Fruit fly (Drosophila melanogaster) whole organism, embryonic: ENCODE data around the gene CG11726.

Experiments used
- Atf-2 ChIP-seq: fragments of 200-800 bp; sonication (Bioruptor generic); optimal IDR thresholded peaks from 2 replicates; lab custom pipeline; 2016; ENCODE audit warnings: missing biosample characterization, missing genetic modification characterization
- CG11456 ChIP-seq: fragments of 200-800 bp; sonication (Bioruptor generic); IDR thresholded peaks from 3 replicates; pipeline ENCODE4 v1.3.6; 2022; ENCODE audit warnings: missing biosample characterization, missing genetic modification characterization
- CG12071 ChIP-seq: fragments of 200-800 bp; sonication (Bioruptor generic); optimal IDR thresholded peaks from 3 replicates; lab custom pipeline; 2018; ENCODE audit warnings: missing biosample characterization, mild to moderate bottlenecking, missing genetic modification characterization
- CG12219 ChIP-seq: fragments of 200-800 bp; sonication (Bioruptor generic); optimal IDR thresholded peaks from 3 replicates; lab custom pipeline; 2018; ENCODE audit warnings: missing biosample characterization, mild to moderate bottlenecking, missing genetic modification characterization
- CG12942 ChIP-seq: fragments of 200-800 bp; sonication (Bioruptor generic); optimal IDR thresholded peaks from 3 replicates; lab custom pipeline; 2016; ENCODE audit warnings: missing biosample characterization, missing genetic modification characterization
- CG13296 ChIP-seq: fragments of 200-800 bp; sonication (Bioruptor generic); optimal IDR thresholded peaks from 3 replicates; lab custom pipeline; 2018; ENCODE audit warnings: missing biosample characterization, mild to moderate bottlenecking, missing genetic modification characterization
- CG14014 ChIP-seq: fragments of 200-800 bp; sonication (Bioruptor generic); IDR thresholded peaks from 2 replicates; pipeline ENCODE4 v1.3.6; 2022; ENCODE audit warnings: missing biosample characterization, missing genetic modification characterization
- CG14667 ChIP-seq: fragments of 200-800 bp; sonication (Bioruptor generic); IDR thresholded peaks from 2 replicates; pipeline ENCODE4 v1.3.6; 2022; ENCODE audit warnings: missing biosample characterization, missing genetic modification characterization
- CG17361 ChIP-seq: fragments of 200-800 bp; sonication (Bioruptor generic); IDR thresholded peaks from 3 replicates; pipeline ENCODE4 v1.3.6; 2022; ENCODE audit warnings: missing biosample characterization, missing genetic modification characterization
- CG17802 ChIP-seq: fragments of 200-800 bp; sonication (Bioruptor generic); optimal IDR thresholded peaks from 2 replicates; lab custom pipeline; 2018; ENCODE audit warnings: missing biosample characterization, mild to moderate bottlenecking, missing genetic modification characterization, moderate library complexity
- CG2202 ChIP-seq: fragments of 200-800 bp; sonication (Bioruptor generic); optimal IDR thresholded peaks from 2 replicates; lab custom pipeline; 2018; ENCODE audit warnings: missing biosample characterization, mild to moderate bottlenecking, missing genetic modification characterization
- CG2712 ChIP-seq: fragments of 200-800 bp; optimal IDR thresholded peaks from 3 replicates; lab custom pipeline; 2019; ENCODE audit warnings: missing biosample characterization, mild to moderate bottlenecking, missing genetic modification characterization, moderate library complexity
- CG30020 ChIP-seq: fragments of 200-800 bp; optimal IDR thresholded peaks from 2 replicates; lab custom pipeline; 2019; ENCODE audit warnings: missing biosample characterization, mild to moderate bottlenecking, missing genetic modification characterization, moderate library complexity
- CG31224 ChIP-seq: fragments of 200-800 bp; sonication (Bioruptor generic); IDR thresholded peaks from 2 replicates; pipeline ENCODE4 v1.3.6; 2022; ENCODE audit warnings: missing biosample characterization, missing genetic modification characterization
- CG31365 ChIP-seq: fragments of 200-800 bp; sonication (Bioruptor generic); optimal IDR thresholded peaks from 2 replicates; lab custom pipeline; 2018; ENCODE audit warnings: missing biosample characterization, mild to moderate bottlenecking, missing genetic modification characterization
- CG3163 ChIP-seq: fragments of 200-800 bp; sonication (Bioruptor generic); optimal IDR thresholded peaks from 3 replicates; lab custom pipeline; 2016; ENCODE audit warnings: missing biosample characterization, missing genetic modification characterization
- CG4854 ChIP-seq: fragments of 200-800 bp; sonication (Bioruptor generic); optimal IDR thresholded peaks from 2 replicates; lab custom pipeline; 2016; ENCODE audit warnings: missing biosample characterization, missing genetic modification characterization, inconsistent platforms
- Dad ChIP-seq: fragments of 200-800 bp; sonication (Bioruptor generic); optimal IDR thresholded peaks from 3 replicates; lab custom pipeline; 2016; ENCODE audit warnings: missing biosample characterization, missing genetic modification characterization
- Dll ChIP-seq: fragments of 200-800 bp; sonication (Bioruptor generic); IDR thresholded peaks from 4 replicates; pipeline ENCODE4 v1.3.6; 2022; ENCODE audit warnings: missing biosample characterization, missing genetic modification characterization; ENCODE audit not compliant: partially characterized antibody
- Fer3 ChIP-seq: fragments of 200-800 bp; sonication (Bioruptor generic); optimal IDR thresholded peaks from 2 replicates; lab custom pipeline; 2018; ENCODE audit warnings: missing biosample characterization, mild to moderate bottlenecking, missing genetic modification characterization, moderate library complexity
- Gug ChIP-seq: fragments of 200-800 bp; sonication (Bioruptor generic); IDR thresholded peaks from 4 replicates; pipeline ENCODE4 v1.3.6; 2022; ENCODE audit warnings: missing biosample characterization, missing genetic modification characterization
- HLH3B ChIP-seq: fragments of 200-800 bp; sonication (Bioruptor generic); IDR thresholded peaks from 2 replicates; pipeline ENCODE4 v1.3.6; 2022; ENCODE audit warnings: missing biosample characterization, missing genetic modification characterization
- HmgD ChIP-seq: fragments of 200-800 bp; sonication (Bioruptor generic); optimal IDR thresholded peaks from 3 replicates; lab custom pipeline; 2016; ENCODE audit warnings: missing biosample characterization, missing genetic modification characterization
- Jarid2 ChIP-seq: fragments of 200-800 bp; sonication (Bioruptor generic); optimal IDR thresholded peaks from 3 replicates; lab custom pipeline; 2017; ENCODE audit warnings: mild to moderate bottlenecking, missing biosample characterization, missing genetic modification reagents, missing genetic modification characterization
- Mad ChIP-seq: fragments of 200-800 bp; sonication (Bioruptor generic); optimal IDR thresholded peaks from 2 replicates; lab custom pipeline; 2016; ENCODE audit warnings: missing biosample characterization, missing genetic modification characterization
- Neu2 ChIP-seq: fragments of 200-800 bp; sonication (Bioruptor generic); optimal IDR thresholded peaks from 3 replicates; lab custom pipeline; 2016; ENCODE audit warnings: missing biosample characterization, missing genetic modification characterization, borderline replicate concordance
- Nf-YB ChIP-seq: fragments of 200-800 bp; sonication (Bioruptor generic); optimal IDR thresholded peaks from 3 replicates; lab custom pipeline; 2019; ENCODE audit warnings: missing biosample characterization, mild to moderate bottlenecking, missing genetic modification characterization, moderate library complexity
- Rx ChIP-seq: fragments of 200-800 bp; sonication (Bioruptor generic); IDR thresholded peaks from 2 replicates; pipeline ENCODE4 v1.3.6; 2022; ENCODE audit warnings: missing biosample characterization, missing genetic modification characterization
- Sox100B ChIP-seq: fragments of 200-800 bp; sonication (Bioruptor generic); optimal IDR thresholded peaks from 3 replicates; lab custom pipeline; 2018; ENCODE audit warnings: missing biosample characterization, mild to moderate bottlenecking, missing genetic modification characterization
- Sry-δ ChIP-seq: fragments of 200-800 bp; sonication (Bioruptor generic); optimal IDR thresholded peaks from 2 replicates; lab custom pipeline; 2016; ENCODE audit warnings: missing biosample characterization, missing genetic modification characterization
- br ChIP-seq: fragments of >200 bp; optimal IDR thresholded peaks from 2 replicates; lab custom pipeline; 2017
- cato ChIP-seq: fragments of 200-800 bp; sonication (Bioruptor generic); optimal IDR thresholded peaks from 2 replicates; lab custom pipeline; 2016; ENCODE audit warnings: missing biosample characterization, missing genetic modification characterization, borderline replicate concordance
- chinmo ChIP-seq: fragments of 200-800 bp; sonication (Bioruptor generic); IDR thresholded peaks from 4 replicates; pipeline ENCODE4 v1.3.6; 2022; ENCODE audit warnings: missing biosample characterization, missing genetic modification characterization; ENCODE audit not compliant: partially characterized antibody
- ewg ChIP-seq: fragments of 200-800 bp; sonication (Bioruptor generic); optimal IDR thresholded peaks from 3 replicates; lab custom pipeline; 2017; ENCODE audit warnings: mild to moderate bottlenecking, missing biosample characterization, missing genetic modification reagents, missing genetic modification characterization
- gsb-n ChIP-seq: fragments of 200-800 bp; sonication (Bioruptor generic); optimal IDR thresholded peaks from 3 replicates; lab custom pipeline; 2018; ENCODE audit warnings: missing biosample characterization, mild to moderate bottlenecking, missing genetic modification characterization
- hbn ChIP-seq: fragments of 200-800 bp; sonication (Bioruptor generic); IDR thresholded peaks from 2 replicates; pipeline ENCODE4 v1.3.6; 2022; ENCODE audit warnings: missing biosample characterization, missing genetic modification characterization; ENCODE audit not compliant: partially characterized antibody
- hkb ChIP-seq, 2 experiments: fragments of 200-800 bp in 1 of 2; fragments of >200 bp in 1 of 2; sonication (Bioruptor generic) in 1 of 2; IDR thresholded peaks in 1 of 2; optimal IDR thresholded peaks in 1 of 2; 2 replicates each; pipeline versions ENCODE4 v1.3.6 to Lab custom; 2017 to 2022; ENCODE audit warnings: missing biosample characterization in 1 of 2, missing genetic modification characterization in 1 of 2
- ind ChIP-seq: fragments of 200-800 bp; sonication (Bioruptor generic); optimal IDR thresholded peaks from 3 replicates; lab custom pipeline; 2016; ENCODE audit warnings: missing biosample characterization, missing genetic modification characterization
- jumu ChIP-seq: fragments of 200-800 bp; sonication (Bioruptor generic); optimal IDR thresholded peaks from 3 replicates; lab custom pipeline; 2016; ENCODE audit warnings: missing biosample characterization, missing genetic modification characterization
- kni ChIP-seq: fragments of 200-800 bp; sonication (Bioruptor generic); optimal IDR thresholded peaks from 3 replicates; lab custom pipeline; 2017; ENCODE audit warnings: mild to moderate bottlenecking, missing biosample characterization, missing genetic modification reagents, missing genetic modification characterization
- knrl ChIP-seq: fragments of 200-800 bp; sonication (Bioruptor generic); IDR thresholded peaks from 3 replicates; pipeline ENCODE4 v1.3.6; 2022; ENCODE audit warnings: missing biosample characterization, missing genetic modification characterization; ENCODE audit not compliant: partially characterized antibody
- lola ChIP-seq, 3 experiments: fragments of >200 bp in 2 of 3; fragments of 200-800 bp in 1 of 3; sonication (Bioruptor generic) in 1 of 3; optimal IDR thresholded peaks; 2 replicates each; lab custom pipeline; 2017 to 2019; ENCODE audit warnings: missing biosample characterization in 3 of 3, missing genetic modification characterization in 3 of 3, mild to moderate bottlenecking in 1 of 3, moderate library complexity in 1 of 3
- maf-S ChIP-seq: fragments of 200-800 bp; sonication (Bioruptor generic); optimal IDR thresholded peaks from 2 replicates; lab custom pipeline; 2016; ENCODE audit warnings: missing biosample characterization, missing genetic modification characterization
- peb ChIP-seq: fragments of 200-800 bp; sonication (Bioruptor generic); IDR thresholded peaks from 2 replicates; pipeline ENCODE4 v1.3.6; 2022; ENCODE audit warnings: missing biosample characterization, missing genetic modification characterization
- schlank ChIP-seq: fragments of 200-800 bp; sonication (Bioruptor generic); optimal IDR thresholded peaks from 2 replicates; lab custom pipeline; 2018; ENCODE audit warnings: missing biosample characterization, mild to moderate bottlenecking, missing genetic modification characterization
- trem ChIP-seq: fragments of 200-800 bp; optimal IDR thresholded peaks from 3 replicates; lab custom pipeline; 2019; ENCODE audit warnings: missing biosample characterization, mild to moderate bottlenecking, missing genetic modification characterization, moderate library complexity
- usp ChIP-seq: fragments of >200 bp; optimal IDR thresholded peaks from 2 replicates; lab custom pipeline; 2017; ENCODE audit warnings: missing biosample characterization, missing genetic modification characterization
- zf30C ChIP-seq: fragments of 200-800 bp; sonication (Bioruptor generic); optimal IDR thresholded peaks from 3 replicates; lab custom pipeline; 2018; ENCODE audit warnings: missing biosample characterization, mild to moderate bottlenecking, missing genetic modification characterization

Gene CG11726

DNA sequence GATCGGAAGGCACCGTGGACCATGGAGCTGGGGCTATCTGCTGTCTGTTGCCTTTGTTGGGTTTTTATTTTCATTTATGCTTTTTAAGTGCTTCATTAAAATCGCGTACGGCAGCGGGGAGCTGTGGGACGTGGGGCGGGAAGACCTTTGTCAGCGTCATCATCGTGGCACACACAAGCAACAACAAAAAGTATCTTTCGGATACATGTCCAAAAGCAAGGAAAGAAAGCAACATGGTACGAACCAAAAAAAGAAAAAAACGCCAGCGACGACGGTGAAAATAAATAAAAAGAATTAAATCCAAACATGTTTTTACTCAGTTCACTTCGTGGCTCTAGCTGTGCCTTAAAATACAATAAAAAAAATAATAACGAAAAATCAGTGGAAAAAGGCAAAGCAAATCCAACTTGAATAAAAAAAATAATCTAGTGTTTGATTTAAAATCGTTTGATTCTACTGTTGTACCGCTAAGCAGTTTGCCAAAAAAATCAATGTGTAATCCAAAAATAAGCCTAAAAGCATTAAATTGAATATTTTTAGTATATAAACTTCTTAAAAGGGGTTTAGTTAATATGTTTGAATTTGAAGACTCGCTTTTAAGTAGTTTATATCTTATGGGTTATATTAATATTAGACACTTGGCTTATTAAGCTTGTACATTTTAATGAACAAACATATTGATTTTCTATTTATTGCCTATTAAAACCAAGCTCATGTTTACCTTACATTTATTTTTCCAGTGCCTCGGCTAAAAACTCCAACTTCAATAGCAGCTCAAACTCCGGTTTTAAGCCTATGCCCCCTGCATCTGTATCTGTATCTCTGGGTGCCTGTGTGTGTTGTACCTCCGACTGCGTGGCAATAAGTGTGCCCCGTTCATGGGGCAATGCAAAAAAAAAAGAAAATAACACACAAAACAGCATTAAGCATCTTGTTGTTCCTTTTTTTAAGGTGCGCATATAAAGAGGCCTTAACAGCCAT lies 25.9 kb upstream of the CG11726 start (continued):
- TF ChIP-seq Gug (no peak), ewg (no peak), jumu (GFP tag; lab: Kevin White, UChicago) (no peak), Atf-2 (GFP tag; lab: Kevin White, UChicago) (no peak), cato (GFP tag; lab: Kevin White, UChicago) (no peak), Fer3 (no peak), CG12942 (no peak), CG31365 (tag; lab: Kevin White, UChicago) (no peak), hkb (optimal IDR thresholded peaks at IDR 0.05; lab: Kevin White, UChicago) (no peak), hkb (GFP tag; IDR thresholded peaks at IDR 0.05; lab: Robert Waterston, UW) (peak; percentile 7; the same call in 1 of the 2 replicates), schlank (tag; lab: Kevin White, UChicago) (no peak), lola (GFP tag; optimal IDR thresholded peaks at IDR 0.05; lab: Kevin White, UChicago) (peak in 1 of 3 experiments; percentile 35), chinmo (0 out of 4 replicates have a peak, but pooled peaks have one; percentile 42), usp (GFP tag; lab: Kevin White, UChicago) (no peak), CG14014 (GFP tag; lab: Robert Waterston, UW) (no peak), br (lab: Kevin White, UChicago) (no peak), CG2712 (peak; percentile 54), CG17361 (GFP tag; lab: Robert Waterston, UW) (peak; percentile 49; the same call in 2 of the 3 replicates), Dll (GFP tag; lab: Robert Waterston, UW) (no peak), peb (GFP tag; lab: Robert Waterston, UW) (no peak), CG2202 (tag; lab: Kevin White, UChicago) (no peak), CG17802 (tag; lab: Kevin White, UChicago) (no peak), Nf-YB (GFP tag; lab: Kevin White, UChicago) (no peak), CG12219 (no peak), Sry-δ (GFP tag; lab: Kevin White, UChicago) (no peak), HLH3B (GFP tag; lab: Robert Waterston, UW) (no peak), Dad (GFP tag; lab: Kevin White, UChicago) (no peak), Mad (GFP tag; lab: Kevin White, UChicago) (no peak), maf-S (GFP tag; lab: Kevin White, UChicago) (no peak), CG11456 (GFP tag; lab: Robert Waterston, UW) (no peak), CG31224 (GFP tag; lab: Robert Waterston, UW) (0 out of 2 replicates have a peak, but pooled peaks have one; percentile 14), knrl (GFP tag; lab: Robert Waterston, UW) (no peak), CG12071 (no peak), gsb-n (peak; percentile 47), trem (tag; lab: Kevin White, UChicago) (peak; percentile 9), kni (GFP tag; lab: Kevin White, UChicago) (no peak), Neu2 (GFP tag; lab: Kevin White, UChicago) (no peak), CG4854 (GFP tag; lab: Kevin White, UChicago) (no peak), hbn (GFP tag; lab: Robert Waterston, UW) (no peak), HmgD (GFP tag; lab: Kevin White, UChicago) (no peak), CG13296 (GFP tag; lab: Kevin White, UChicago) (no peak), ind (no peak), Jarid2 (GFP tag; lab: Kevin White, UChicago) (no peak), Rx (no peak), CG14667 (GFP tag; lab: Robert Waterston, UW) (no peak), Sox100B (GFP tag; lab: Kevin White, UChicago) (peak; percentile 41), CG3163 (no peak), zf30C (GFP tag; lab: Kevin White, UChicago) (no peak), CG30020 (tag; lab: Kevin White, UChicago) (no peak)
